Worm (Caenorhabditis elegans): ENCODE measurements around the gene K12H4.3.
A peak's percentile ranks its signal among the peaks of the same experiment; 100 is the strongest.

The K12H4.3 gene

ce11 chrIII:8080165-8080738 is 34.4 kb downstream of the K12H4.3 start, which contains the start of the genes dcr-1 and apc-2:
dcr-1 (minus strand) TSS chrIII:8080281.
apc-2 (plus strand) TSS chrIII:8080629.
- TF ChIP-seq efl-1 (optimal IDR thresholded peaks at IDR 0.05), result peak; percentile 22 to 36
- TF ChIP-seq efl-1 (GFP tag; optimal IDR thresholded peaks at IDR 0.05 in 1 of 2), result peak; percentile 26 to 89
- no peak for TF ChIP-seq nhr-20 (tag; optimal IDR thresholded peaks at IDR 0.05)
- TF ChIP-seq lin-35 (GFP tag; optimal IDR thresholded peaks at IDR 0.05), result peak in 1 of 2 experiments; percentile 56
- TF ChIP-seq nhr-85 (tag), result peak; percentile 3
- peak in 1 of 3 experiments; percentile 60 for TF ChIP-seq dpl-1 (GFP tag; optimal IDR thresholded peaks at IDR 0.05)
- no peak for TF ChIP-seq mab-9 (GFP tag; IDR thresholded peaks at IDR 0.05)
- peak in 1 of 2 experiments; percentile 41 for TF ChIP-seq lsy-2 (tag; optimal IDR thresholded peaks at IDR 0.05)
- TF ChIP-seq nhr-76 (tag; optimal IDR thresholded peaks at IDR 0.05), result no peak
- TF ChIP-seq hlh-17 (GFP tag; optimal IDR thresholded peaks at IDR 0.05; ENCODE audit: borderline replicate concordance), result no peak

ce11 chrIII:8085355-8085754 is 39.5 kb downstream of the K12H4.3 start, which contains the start of the genes K06H7.7 and grp-1:
K06H7.7 (minus strand) TSS chrIII:8085475.
grp-1 (plus strand) TSS chrIII:8085705.
- TF ChIP-seq aly-2 (tag; optimal IDR thresholded peaks at IDR 0.05) (peak; percentile 70), fos-1 (tag; optimal IDR thresholded peaks at IDR 0.05) (peak; percentile 6), hlh-17 (GFP tag; optimal IDR thresholded peaks at IDR 0.05; ENCODE audit: borderline replicate concordance) (no peak), ceh-82 (tag; optimal IDR thresholded peaks at IDR 0.05) (peak; percentile 37 to 52 (median 40)), nhr-85 (tag) (peak; percentile 78), jun-1 (tag; optimal IDR thresholded peaks at IDR 0.05) (peak; percentile 19), pag-3 (tag; optimal IDR thresholded peaks at IDR 0.05; ENCODE audit: borderline replicate concordance, insufficient read depth) (no peak), ceh-8 (GFP tag; optimal IDR thresholded peaks at IDR 0.05) (no peak), xbp-1 (tag; optimal IDR thresholded peaks at IDR 0.05) (peak; percentile 56), elt-2 (tag; optimal IDR thresholded peaks at IDR 0.05) (no peak), nhr-12 (tag; optimal IDR thresholded peaks at IDR 0.05) (no peak), skn-1 (tag; optimal IDR thresholded peaks at IDR 0.05) (peak; percentile 64), irx-1 (tag; optimal IDR thresholded peaks at IDR 0.05) (no peak), nhr-84 (tag; optimal IDR thresholded peaks at IDR 0.05) (no peak), swsn-7 (tag; optimal IDR thresholded peaks at IDR 0.05) (peak; percentile 53), lin-13 (GFP tag; optimal IDR thresholded peaks at IDR 0.05) (peak; percentile 28), nhr-237 (tag; optimal IDR thresholded peaks at IDR 0.05) (no peak), nhr-28 (tag; optimal IDR thresholded peaks at IDR 0.05) (no peak), lin-39 (tag; optimal IDR thresholded peaks at IDR 0.05) (no peak), zag-1 (tag; optimal IDR thresholded peaks at IDR 0.05) (no peak), isw-1 (GFP tag; IDR thresholded peaks at IDR 0.05) (peak; percentile 44), nhr-90 (tag; optimal IDR thresholded peaks at IDR 0.05; ENCODE audit: poor library complexity) (peak; percentile 42), mab-9 (GFP tag; IDR thresholded peaks at IDR 0.05) (no peak), C16A3.4 (tag; optimal IDR thresholded peaks at IDR 0.05) (peak; percentile 36), pax-3 (tag; optimal IDR thresholded peaks at IDR 0.05) (no peak), mef-2 (tag; optimal IDR thresholded peaks at IDR 0.05) (no peak), unc-130 (tag; optimal IDR thresholded peaks at IDR 0.05) (no peak), mep-1 (tag; optimal IDR thresholded peaks at IDR 0.05) (peak; percentile 85), snpc-4 (tag; optimal IDR thresholded peaks at IDR 0.05) (peak; percentile 9), lir-3 (tag; optimal IDR thresholded peaks at IDR 0.05; ENCODE audit: poor library complexity) (peak; percentile 63), fkh-8 (tag; optimal IDR thresholded peaks at IDR 0.05) (peak; percentile 38), lin-35 (GFP tag; optimal IDR thresholded peaks at IDR 0.05) (peak; percentile 75 to 82), nhr-20 (tag; optimal IDR thresholded peaks at IDR 0.05) (peak; percentile 35), ets-5 (GFP tag; IDR thresholded peaks at IDR 0.05) (no peak), sox-4 (tag; optimal IDR thresholded peaks at IDR 0.05) (no peak), unc-98 (GFP tag; IDR thresholded peaks at IDR 0.05) (no peak), egl-27 (tag; optimal IDR thresholded peaks at IDR 0.05) (no peak), ceh-63 (GFP tag; optimal IDR thresholded peaks at IDR 0.05) (no peak), F16B12.6 (tag; optimal IDR thresholded peaks at IDR 0.05) (peak; percentile 93), aha-1 (tag; optimal IDR thresholded peaks at IDR 0.05) (no peak), nhr-47 (tag; optimal IDR thresholded peaks at IDR 0.05) (peak; percentile 71), ceh-90 (tag; optimal IDR thresholded peaks at IDR 0.05) (no peak), C34B4.2 (tag; optimal IDR thresholded peaks at IDR 0.05) (no peak), elt-3 (tag; optimal IDR thresholded peaks at IDR 0.05) (peak in 1 of 6 experiments; percentile 43), lin-15B (tag; optimal IDR thresholded peaks at IDR 0.05) (no peak)

Data from whole organism, L1 larva.